Fruit fly (Drosophila melanogaster): ENCODE data around the gene Gal.

DNA sequence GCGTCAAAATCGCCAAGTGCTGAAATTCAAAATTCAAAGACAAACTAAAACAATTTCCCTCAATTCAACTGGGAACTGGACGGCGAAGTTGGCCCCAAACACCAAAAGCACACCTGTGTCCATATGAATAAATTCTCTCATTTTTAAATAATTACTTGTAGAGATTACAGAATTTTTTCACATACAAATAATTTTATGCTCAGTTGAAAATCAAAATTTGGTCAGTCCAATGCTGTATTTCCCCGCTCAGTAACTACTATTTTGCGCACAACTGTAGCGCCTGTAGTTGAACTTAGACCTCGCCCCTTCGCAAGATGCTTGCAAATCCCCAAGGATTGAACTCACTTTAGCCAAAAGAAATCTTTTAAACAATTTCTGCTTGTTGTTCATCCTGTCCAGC, 22.1 kb upstream of the Gal start:
- TF ChIP-seq kay (GFP tag; ENCODE audit: borderline replicate concordance) (no peak), bab1 (GFP tag; optimal IDR thresholded peaks at IDR 0.05) (no peak), CG11617 (GFP tag; optimal IDR thresholded peaks at IDR 0.05) (no peak), cnc (optimal IDR thresholded peaks at IDR 0.05) (no peak), Crg-1 (GFP tag; optimal IDR thresholded peaks at IDR 0.05) (no peak), tj (GFP tag; optimal IDR thresholded peaks at IDR 0.05) (no peak), Mnt (GFP tag; optimal IDR thresholded peaks at IDR 0.05) (no peak), CG12768 (GFP tag; optimal IDR thresholded peaks at IDR 0.05) (no peak)
